Fruit fly (Drosophila melanogaster): ENCODE data around the gene Tspo.
A peak's percentile ranks its signal among the peaks of the same experiment; 100 is the strongest.

The Tspo gene

DNA sequence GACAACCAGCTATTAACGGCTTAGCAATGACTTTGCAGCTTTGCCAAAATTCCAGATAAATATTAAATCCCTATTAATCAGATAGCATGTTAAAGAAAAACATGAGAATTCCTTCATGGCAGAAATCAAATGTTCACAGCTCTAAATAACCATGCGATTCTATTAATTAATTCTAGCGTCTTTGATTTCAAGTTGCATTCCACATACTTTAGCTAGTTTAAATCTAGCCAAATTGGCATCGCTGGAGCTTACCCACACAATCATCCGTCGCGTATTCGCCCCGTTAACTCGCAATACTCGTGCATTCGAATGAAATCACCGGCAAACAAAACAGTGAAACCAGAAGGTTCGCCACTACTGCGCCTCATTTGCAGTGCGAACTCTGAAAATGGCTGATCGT, at the start of gene Tspo:
TSS of gene Tspo (plus strand) at position 302 of the 400 bp plus-strand sequence.
- TF ChIP-seq lola (GFP tag; optimal IDR thresholded peaks at IDR 0.05) (no peak), rgr (GFP tag; optimal IDR thresholded peaks at IDR 0.05) (no peak), tai (GFP tag; optimal IDR thresholded peaks at IDR 0.05) (no peak), Mio (GFP tag; optimal IDR thresholded peaks at IDR 0.05) (no peak), h (GFP tag; optimal IDR thresholded peaks at IDR 0.05) (no peak), CG32264 (GFP tag; optimal IDR thresholded peaks at IDR 0.05) (no peak), jim (GFP tag; optimal IDR thresholded peaks at IDR 0.05) (no peak), foxo (GFP tag; optimal IDR thresholded peaks at IDR 0.05) (no peak), pan (optimal IDR thresholded peaks at IDR 0.05) (no peak), Hr83 (GFP tag; optimal IDR thresholded peaks at IDR 0.05; ENCODE audit: poor library complexity, severe bottlenecking) (peak; percentile 6), GATAd (GFP tag; optimal IDR thresholded peaks at IDR 0.05) (no peak), woc (GFP tag; optimal IDR thresholded peaks at IDR 0.05) (peak; percentile 71), sv (GFP tag; optimal IDR thresholded peaks at IDR 0.05) (no peak), Abd-B (GFP tag; optimal IDR thresholded peaks at IDR 0.05) (no peak), Rel (GFP tag; optimal IDR thresholded peaks at IDR 0.05) (no peak), Rel (tag; optimal IDR thresholded peaks at IDR 0.05) (peak; percentile 58), CrebA (GFP tag; optimal IDR thresholded peaks at IDR 0.05; ENCODE audit: borderline replicate concordance) (no peak), brk (GFP tag; optimal IDR thresholded peaks at IDR 0.05) (no peak), Hr78 (GFP tag; optimal IDR thresholded peaks at IDR 0.05) (no peak), OdsH (GFP tag; optimal IDR thresholded peaks at IDR 0.05) (peak; percentile 8), Vsx2 (GFP tag; optimal IDR thresholded peaks at IDR 0.05; ENCODE audit: partially characterized antibody) (no peak), Sp1 (GFP tag; optimal IDR thresholded peaks at IDR 0.05) (no peak), psq (GFP tag; optimal IDR thresholded peaks at IDR 0.05) (no peak), br (GFP tag; optimal IDR thresholded peaks at IDR 0.05) (no peak), dmrt93B (GFP tag; optimal IDR thresholded peaks at IDR 0.05) (no peak), fru (GFP tag; optimal IDR thresholded peaks at IDR 0.05) (no peak), ey (GFP tag; optimal IDR thresholded peaks at IDR 0.05) (no peak), Dif (GFP tag; optimal IDR thresholded peaks at IDR 0.05; ENCODE audit: partially characterized antibody) (peak; percentile 14), Dfd (GFP tag; optimal IDR thresholded peaks at IDR 0.05) (no peak), Hnf4 (GFP tag; optimal IDR thresholded peaks at IDR 0.05) (no peak), Myc (optimal IDR thresholded peaks at IDR 0.05) (peak; percentile 96), N (GFP tag; optimal IDR thresholded peaks at IDR 0.05) (peak; percentile 8), dl (GFP tag; optimal IDR thresholded peaks at IDR 0.05; ENCODE audit: insufficient read depth in 1 of 2, partially characterized antibody in 2 of 2) (no peak), CG9705 (GFP tag; optimal IDR thresholded peaks at IDR 0.05) (no peak), usp (GFP tag; optimal IDR thresholded peaks at IDR 0.05) (no peak), Jra (GFP tag; optimal IDR thresholded peaks at IDR 0.05) (no peak), dsf (GFP tag; optimal IDR thresholded peaks at IDR 0.05; ENCODE audit: borderline replicate concordance) (no peak), HLH106 (tag; optimal IDR thresholded peaks at IDR 0.05) (peak; percentile 1), sage (GFP tag; optimal IDR thresholded peaks at IDR 0.05) (no peak)

DNA sequence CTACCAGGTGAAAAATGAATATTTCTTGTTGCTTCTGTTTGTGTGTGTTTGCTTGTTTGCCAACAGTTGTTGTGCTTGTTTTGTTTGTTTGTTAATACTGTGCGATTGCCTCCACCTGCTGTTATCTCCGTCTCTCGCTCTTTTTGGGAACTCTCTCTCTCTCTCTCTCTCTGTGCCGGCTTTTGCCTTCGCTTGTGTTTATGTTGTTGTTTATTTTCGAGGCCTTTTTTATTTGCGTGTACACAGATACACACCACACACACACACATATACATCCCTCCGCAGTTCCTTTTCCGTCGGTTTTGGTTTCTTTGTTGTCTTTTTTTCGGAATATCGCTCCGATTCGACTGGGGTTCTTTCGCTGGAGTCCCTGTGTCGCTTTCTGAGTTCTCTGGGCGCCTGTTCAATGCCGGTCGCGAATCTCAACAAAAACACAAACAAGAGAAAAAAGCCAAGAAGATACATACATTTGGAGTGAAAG, 48.8 kb upstream of the Tspo start:
- TF ChIP-seq dsf (GFP tag; optimal IDR thresholded peaks at IDR 0.05; ENCODE audit: borderline replicate concordance) (no peak), CG9705 (GFP tag; optimal IDR thresholded peaks at IDR 0.05) (peak; percentile 68), CrebA (GFP tag; optimal IDR thresholded peaks at IDR 0.05; ENCODE audit: borderline replicate concordance) (no peak), lola (GFP tag; optimal IDR thresholded peaks at IDR 0.05) (no peak), sage (GFP tag; optimal IDR thresholded peaks at IDR 0.05) (peak; percentile 77), GATAd (GFP tag; optimal IDR thresholded peaks at IDR 0.05) (no peak), rgr (GFP tag; optimal IDR thresholded peaks at IDR 0.05) (peak; percentile 65), dmrt93B (GFP tag; optimal IDR thresholded peaks at IDR 0.05) (peak; percentile 69), Sp1 (GFP tag; optimal IDR thresholded peaks at IDR 0.05) (peak; percentile 86), fru (GFP tag; optimal IDR thresholded peaks at IDR 0.05) (peak; percentile 69), usp (GFP tag; optimal IDR thresholded peaks at IDR 0.05) (no peak), OdsH (GFP tag; optimal IDR thresholded peaks at IDR 0.05) (peak; percentile 73), Rel (GFP tag; optimal IDR thresholded peaks at IDR 0.05) (peak; percentile 74), Rel (tag; optimal IDR thresholded peaks at IDR 0.05) (peak; percentile 82), dl (GFP tag; optimal IDR thresholded peaks at IDR 0.05; ENCODE audit: insufficient read depth in 1 of 2, partially characterized antibody in 2 of 2) (peak; percentile 19 to 72), tai (GFP tag; optimal IDR thresholded peaks at IDR 0.05) (no peak), Hnf4 (GFP tag; optimal IDR thresholded peaks at IDR 0.05) (peak; percentile 19), h (GFP tag; optimal IDR thresholded peaks at IDR 0.05) (peak; percentile 70), br (GFP tag; optimal IDR thresholded peaks at IDR 0.05) (peak; percentile 78), Mio (GFP tag; optimal IDR thresholded peaks at IDR 0.05) (peak; percentile 17), woc (GFP tag; optimal IDR thresholded peaks at IDR 0.05) (peak; percentile 48), foxo (GFP tag; optimal IDR thresholded peaks at IDR 0.05) (peak in 1 of 2 experiments; percentile 57), psq (GFP tag; optimal IDR thresholded peaks at IDR 0.05) (peak; percentile 82), HLH106 (tag; optimal IDR thresholded peaks at IDR 0.05) (peak; percentile 68), Dif (GFP tag; optimal IDR thresholded peaks at IDR 0.05; ENCODE audit: partially characterized antibody) (peak; percentile 50), Jra (GFP tag; optimal IDR thresholded peaks at IDR 0.05) (peak; percentile 40), ey (GFP tag; optimal IDR thresholded peaks at IDR 0.05) (no peak), pan (optimal IDR thresholded peaks at IDR 0.05) (no peak), sv (GFP tag; optimal IDR thresholded peaks at IDR 0.05) (peak; percentile 5), Hr83 (GFP tag; optimal IDR thresholded peaks at IDR 0.05; ENCODE audit: poor library complexity, severe bottlenecking) (peak; percentile 81), Myc (optimal IDR thresholded peaks at IDR 0.05) (no peak), Dfd (GFP tag; optimal IDR thresholded peaks at IDR 0.05) (no peak), jim (GFP tag; optimal IDR thresholded peaks at IDR 0.05) (peak; percentile 73), N (GFP tag; optimal IDR thresholded peaks at IDR 0.05) (no peak), Abd-B (GFP tag; optimal IDR thresholded peaks at IDR 0.05) (no peak), CG32264 (GFP tag; optimal IDR thresholded peaks at IDR 0.05) (peak; percentile 40), Hr78 (GFP tag; optimal IDR thresholded peaks at IDR 0.05) (no peak), brk (GFP tag; optimal IDR thresholded peaks at IDR 0.05) (peak; percentile 35), Vsx2 (GFP tag; optimal IDR thresholded peaks at IDR 0.05; ENCODE audit: partially characterized antibody) (peak; percentile 46)
